Worm (Caenorhabditis elegans) whole organism, L1 larva: ENCODE data around the gene F54E12.2.

Experiments
- blmp-1 ChIP-seq: fragments of 150-350 bp; optimal IDR thresholded peaks from 2 replicates; lab custom pipeline; 2014; ENCODE audit warnings: missing biosample characterization, missing genetic modification characterization
- fkh-10 ChIP-seq: sonication (generic microtip); optimal IDR thresholded peaks from 2 replicates; lab custom pipeline; 2017; ENCODE audit warnings: missing biosample characterization, missing genetic modification reagents, missing genetic modification characterization
- nhr-20 ChIP-seq: sonication (generic microtip); optimal IDR thresholded peaks from 2 replicates; lab custom pipeline; 2016; ENCODE audit warnings: mild to moderate bottlenecking, missing genetic modification characterization, missing compliant biosample characterization
- snpc-4 ChIP-seq: fragments of 150-350 bp; optimal IDR thresholded peaks from 2 replicates; lab custom pipeline; 2014; ENCODE audit warnings: missing biosample characterization, missing genetic modification characterization
- unc-62 ChIP-seq: fragments of 150-350 bp; optimal IDR thresholded peaks from 2 replicates; lab custom pipeline; 2014; ENCODE audit warnings: missing biosample characterization, missing genetic modification reagents, missing genetic modification characterization
- zag-1 ChIP-seq: fragments of 150-350 bp; optimal IDR thresholded peaks from 2 replicates; lab custom pipeline; 2014; ENCODE audit warnings: missing biosample characterization, missing genetic modification characterization

DNA sequence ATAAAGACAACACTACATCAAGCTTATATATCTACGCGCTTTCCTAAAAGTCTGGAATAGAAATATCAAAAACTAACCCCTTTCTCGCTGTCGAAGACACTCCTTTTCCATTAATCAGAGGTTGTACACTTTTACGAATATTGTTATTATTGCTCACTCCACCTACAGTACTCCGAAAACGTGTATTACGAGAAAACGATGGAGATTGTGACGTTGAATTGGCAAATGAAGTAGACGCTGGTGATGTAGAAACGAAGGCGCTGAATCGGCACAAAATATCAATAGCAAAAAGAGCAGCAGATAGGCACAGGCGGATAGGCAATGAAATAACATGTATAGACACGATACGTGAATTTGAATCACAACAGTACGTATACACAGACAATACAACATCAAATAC is 7.3 kb upstream of the F54E12.2 start:
- TF ChIP-seq fkh-10 (GFP tag; lab: Kevin White, UChicago): no peak
- no peak for TF ChIP-seq unc-62 (GFP tag; lab: Kevin White, UChicago)
- TF ChIP-seq snpc-4: no peak
- TF ChIP-seq nhr-20 (tag; lab: Kevin White, UChicago): no peak
- TF ChIP-seq zag-1 (tag; lab: Kevin White, UChicago): no peak
- no peak for TF ChIP-seq blmp-1 (tag; lab: Kevin White, UChicago)
